Fruit fly (Drosophila melanogaster) whole organism, wandering third instar larva: ENCODE results near the gene CG32055.

ENCODE experiments used
- GATAd ChIP-seq: sonication (Bioruptor generic); optimal IDR thresholded peaks from 2 replicates; lab custom pipeline; 2016; ENCODE audit warnings: missing biosample characterization, missing genetic modification characterization
- rgr ChIP-seq: fragments of 200-800 bp; sonication (Bioruptor generic); optimal IDR thresholded peaks from 3 replicates; lab custom pipeline; 2016; ENCODE audit warnings: missing biosample characterization, mild to moderate bottlenecking, missing genetic modification characterization

dm6 chr3L:10226055-10226454, 6.1 kb upstream of the CG32055 start:
- TF ChIP-seq GATAd (GFP tag; lab: Kevin White, UChicago) = no peak
- TF ChIP-seq rgr (GFP tag; lab: Kevin White, UChicago) = no peak
